In genomic region chrX:11153826-11154510, dm6 we compare ENCODE assay signal across 1 fruit fly cellular context.
TF ChIP-seq lines count a peak whose summit lies in the region.

TSS of gene rtv (minus strand) at chrX:11153990.
TSS of gene Dlic (plus strand) at chrX:11154421.

TF ChIP-seq in whole organism, embryonic, 481 proteins besides CTCF, POLR2A, EP300 and RAD21 (continued from another document):
- no peak for TF ChIP-seq HLH54F (GFP tag; optimal IDR thresholded peaks at IDR 0.05; lab: Kevin White, UChicago)
- no peak for TF ChIP-seq CG7372 (GFP tag; IDR thresholded peaks at IDR 0.05; lab: Robert Waterston, UW)
- TF ChIP-seq MTF-1 (GFP tag; optimal IDR thresholded peaks at IDR 0.05; lab: Kevin White, UChicago; ENCODE audit: borderline replicate concordance) = no peak
- no peak for TF ChIP-seq CG6683 (GFP tag; optimal IDR thresholded peaks at IDR 0.05; lab: Kevin White, UChicago)
- TF ChIP-seq Bgb (GFP tag; IDR thresholded peaks at IDR 0.05; lab: Robert Waterston, UW; ENCODE audit: partially characterized antibody) = peak; percentile 57; the same call in 1 of the 2 replicates
- TF ChIP-seq CkIIα-i1 (GFP tag; IDR thresholded peaks at IDR 0.05; lab: Robert Waterston, UW) = no peak
- TF ChIP-seq sens-2 (GFP tag; IDR thresholded peaks at IDR 0.05; lab: Robert Waterston, UW) = no peak
- TF ChIP-seq CG2889 (GFP tag; IDR thresholded peaks at IDR 0.05; lab: Robert Waterston, UW) = no peak
- no peak for TF ChIP-seq CG12071 (GFP tag; optimal IDR thresholded peaks at IDR 0.05; lab: Kevin White, UChicago)
- TF ChIP-seq CG9797 (GFP tag; optimal IDR thresholded peaks at IDR 0.05; lab: Kevin White, UChicago) = peak; percentile 86
- no peak for TF ChIP-seq Mad (GFP tag; optimal IDR thresholded peaks at IDR 0.05; lab: Kevin White, UChicago)
- TF ChIP-seq onecut (GFP tag; IDR thresholded peaks at IDR 0.05; lab: Robert Waterston, UW) = peak; percentile 33; the same call in 1 of the 2 replicates
- TF ChIP-seq Dp (GFP tag; optimal IDR thresholded peaks at IDR 0.05; lab: Kevin White, UChicago) = peak; percentile 50
- TF ChIP-seq HLH3B (GFP tag; IDR thresholded peaks at IDR 0.05; lab: Robert Waterston, UW) = no peak
- no peak for TF ChIP-seq Bdp1 (GFP tag; optimal IDR thresholded peaks at IDR 0.05; lab: Kevin White, UChicago)
- TF ChIP-seq vnd (GFP tag; IDR thresholded peaks at IDR 0.05; lab: Robert Waterston, UW; ENCODE audit: partially characterized antibody) = peak; percentile 45; the same call in 1 of the 3 replicates
- TF ChIP-seq sens (GFP tag; lab: Kevin White, UChicago) = peak; percentile 30
- no peak for TF ChIP-seq ham (GFP tag; IDR thresholded peaks at IDR 0.05; lab: Robert Waterston, UW)
- TF ChIP-seq CG11723 (GFP tag; optimal IDR thresholded peaks at IDR 0.05; lab: Kevin White, UChicago) = no peak
- TF ChIP-seq CG34422 (GFP tag; IDR thresholded peaks at IDR 0.05; lab: Robert Waterston, UW) = no peak
- TF ChIP-seq HmgD (GFP tag; optimal IDR thresholded peaks at IDR 0.05; lab: Kevin White, UChicago) = peak; percentile 21
- TF ChIP-seq HHEX (GFP tag; optimal IDR thresholded peaks at IDR 0.05; lab: Kevin White, UChicago) = no peak
- TF ChIP-seq CG8388 (GFP tag; optimal IDR thresholded peaks at IDR 0.05; lab: Kevin White, UChicago) = no peak
- TF ChIP-seq ERR (GFP tag; optimal IDR thresholded peaks at IDR 0.05; lab: Kevin White, UChicago) = no peak
- no peak for TF ChIP-seq CG2199 (GFP tag; IDR thresholded peaks at IDR 0.05; lab: Robert Waterston, UW)
- peak; percentile 81 for TF ChIP-seq Scr (GFP tag; IDR thresholded peaks at IDR 0.05; lab: Robert Waterston, UW; ENCODE audit: partially characterized antibody)
- TF ChIP-seq slou (GFP tag; optimal IDR thresholded peaks at IDR 0.05; lab: Kevin White, UChicago) = no peak
- no peak for TF ChIP-seq E2f1 (GFP tag; IDR thresholded peaks at IDR 0.05; lab: Robert Waterston, UW)
- TF ChIP-seq CG3726 (GFP tag; IDR thresholded peaks at IDR 0.05; lab: Robert Waterston, UW) = no peak
- no peak for TF ChIP-seq sc (optimal IDR thresholded peaks at IDR 0.05; lab: Kevin White, UChicago)
- TF ChIP-seq sc (GFP tag; optimal IDR thresholded peaks at IDR 0.05; lab: Kevin White, UChicago) = no peak
- peak; percentile 23 for TF ChIP-seq CG1603 (tag; optimal IDR thresholded peaks at IDR 0.05; lab: Kevin White, UChicago)
- peak; percentile 1 for TF ChIP-seq CG1647 (GFP tag; optimal IDR thresholded peaks at IDR 0.05; lab: Kevin White, UChicago)
- no peak for TF ChIP-seq Six4 (GFP tag; optimal IDR thresholded peaks at IDR 0.05; lab: Kevin White, UChicago)
- TF ChIP-seq B-H1 (GFP tag; IDR thresholded peaks at IDR 0.05; lab: Robert Waterston, UW) = no peak
- TF ChIP-seq Sry-δ (GFP tag; optimal IDR thresholded peaks at IDR 0.05; lab: Kevin White, UChicago) = peak; percentile 43
- TF ChIP-seq kah (GFP tag; optimal IDR thresholded peaks at IDR 0.05; lab: Kevin White, UChicago) = no peak
- no peak for TF ChIP-seq lab (GFP tag; optimal IDR thresholded peaks at IDR 0.05; lab: Kevin White, UChicago)
- peak; percentile 20 for TF ChIP-seq gem (tag; optimal IDR thresholded peaks at IDR 0.05; lab: Kevin White, UChicago)
- no peak for TF ChIP-seq so (GFP tag; IDR thresholded peaks at IDR 0.05; lab: Robert Waterston, UW)
- TF ChIP-seq CG9609 (GFP tag; optimal IDR thresholded peaks at IDR 0.05; lab: Kevin White, UChicago) = no peak
- TF ChIP-seq NC2α (GFP tag; optimal IDR thresholded peaks at IDR 0.05; lab: Kevin White, UChicago) = no peak
- TF ChIP-seq gsb-n (tag; optimal IDR thresholded peaks at IDR 0.05; lab: Kevin White, UChicago) = peak; percentile 20
- TF ChIP-seq usp (GFP tag; optimal IDR thresholded peaks at IDR 0.05; lab: Kevin White, UChicago) = no peak
- no peak for TF ChIP-seq p53 (GFP tag; optimal IDR thresholded peaks at IDR 0.05; lab: Kevin White, UChicago)
- no peak for TF ChIP-seq CG15073 (GFP tag; optimal IDR thresholded peaks at IDR 0.05; lab: Kevin White, UChicago)
- peak; percentile 63; the same call in 1 of the 2 replicates for TF ChIP-seq CG31441 (GFP tag; IDR thresholded peaks at IDR 0.05; lab: Robert Waterston, UW)
- TF ChIP-seq hb (GFP tag; IDR thresholded peaks at IDR 0.05; lab: Robert Waterston, UW; ENCODE audit: partially characterized antibody) = no peak
- TF ChIP-seq cg (GFP tag; optimal IDR thresholded peaks at IDR 0.05; lab: Kevin White, UChicago) = no peak
- TF ChIP-seq HLHmδ (GFP tag; optimal IDR thresholded peaks at IDR 0.05; lab: Kevin White, UChicago) = no peak
- TF ChIP-seq tup (GFP tag; optimal IDR thresholded peaks at IDR 0.05; lab: Kevin White, UChicago) = no peak
- TF ChIP-seq luna (GFP tag; optimal IDR thresholded peaks at IDR 0.05; lab: Kevin White, UChicago) = no peak
- TF ChIP-seq aop (GFP tag; IDR thresholded peaks at IDR 0.05; lab: Robert Waterston, UW) = no peak
- TF ChIP-seq btn (GFP tag; optimal IDR thresholded peaks at IDR 0.05; lab: Kevin White, UChicago) = no peak
- no peak for TF ChIP-seq CG4820 (GFP tag; optimal IDR thresholded peaks at IDR 0.05; lab: Kevin White, UChicago)
- no peak for TF ChIP-seq Hey (tag; optimal IDR thresholded peaks at IDR 0.05; lab: Kevin White, UChicago)
